Fruit fly (Drosophila melanogaster) Kc167 (cell line): ENCODE data around the gene CG13054.

Experiments used
- Myc ChIP-seq: fragments of >200 bp; optimal IDR thresholded peaks from 2 replicates; lab custom pipeline; 2017; ENCODE audit warnings: missing external identifiers
- Sin3A ChIP-seq: fragments of >200 bp; optimal IDR thresholded peaks from 2 replicates; lab custom pipeline; 2018; ENCODE audit warnings: missing external identifiers
- h ChIP-seq: fragments of >200 bp; optimal IDR thresholded peaks from 3 replicates; lab custom pipeline; 2018; ENCODE audit warnings: missing external identifiers
- insv ChIP-seq: fragments of >200 bp; optimal IDR thresholded peaks from 3 replicates; lab custom pipeline; 2018; ENCODE audit warnings: missing external identifiers
- psq ChIP-seq: fragments of >200 bp; optimal IDR thresholded peaks from 2 replicates; lab custom pipeline; 2017; ENCODE audit warnings: missing external identifiers
- ttk ChIP-seq: sonication (Bioruptor generic); optimal IDR thresholded peaks from 2 replicates; lab custom pipeline; 2017; ENCODE audit warnings: missing external identifiers

The CG13054 gene

DNA sequence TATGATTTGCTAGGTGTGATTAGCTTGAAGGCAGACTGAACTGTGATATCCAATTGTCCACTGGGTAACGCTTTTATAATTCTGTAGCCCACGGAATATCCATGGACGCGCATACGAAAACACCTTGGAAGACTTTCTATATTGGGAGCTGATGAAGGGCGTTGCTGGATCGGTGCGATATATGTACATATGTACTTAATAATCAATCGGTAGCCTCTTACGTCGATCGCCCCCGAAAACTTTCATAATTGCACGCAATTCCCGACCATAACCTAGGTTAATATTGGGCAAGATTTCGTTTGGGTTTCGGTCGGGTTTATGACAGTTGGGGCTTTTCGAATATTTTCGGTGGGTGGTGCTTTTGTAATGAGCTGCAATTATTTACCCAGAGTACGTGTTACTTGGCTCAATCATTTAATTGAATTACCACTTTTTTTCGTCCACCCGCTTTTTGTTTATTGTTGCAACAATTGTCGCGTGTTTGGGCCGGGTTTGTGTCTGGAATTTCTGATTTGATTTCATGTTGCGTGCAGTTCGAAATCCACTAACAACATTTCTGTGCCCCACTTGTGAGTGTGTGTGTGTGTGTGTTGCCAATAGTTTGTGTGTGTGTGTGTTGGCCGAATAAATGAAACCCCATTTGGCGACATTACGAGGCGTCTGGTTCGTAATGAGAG, 25.0 kb upstream of the CG13054 start, which contains the start of gene CG13049:
CG13049 (minus strand) TSS at position 51 of the 677 bp plus-strand sequence.
- TF ChIP-seq psq, result no peak

dm6 chr3L:16279987-16280454, 23.0 kb upstream of the CG13054 start, which contains the start of gene CG13064:
Gene CG13064 (plus strand): TSS chr3L:16280404.
- no peak for TF ChIP-seq insv
- TF ChIP-seq Myc (lab: Kevin White, UChicago), result no peak
- no peak for TF ChIP-seq ttk (lab: Kevin White, UChicago)

- TF ChIP-seq psq (no peak), h (no peak)
These were observed 22.2 kb upstream of the CG13054 start, which contains the start of gene CG13050 for dm6 chr3L:16279171-16279570. Gene CG13050 (minus strand): TSS chr3L:16279271.

- TF ChIP-seq Sin3A (no peak), Myc (lab: Kevin White, UChicago) (no peak), ttk (lab: Kevin White, UChicago) (no peak), psq (no peak), insv (no peak), h (no peak)
These were observed 20.1 kb upstream of the CG13054 start, which contains the start of gene CG13065 for dm6 chr3L:16277135-16277534. Gene CG13065 (plus strand): TSS chr3L:16277435.

- TF ChIP-seq psq, result no peak
- no peak for TF ChIP-seq insv
- no peak for TF ChIP-seq Myc (lab: Kevin White, UChicago)
- TF ChIP-seq h, result no peak
These were observed 18.5 kb upstream of the CG13054 start for dm6 chr3L:16275391-16276017.

DNA sequence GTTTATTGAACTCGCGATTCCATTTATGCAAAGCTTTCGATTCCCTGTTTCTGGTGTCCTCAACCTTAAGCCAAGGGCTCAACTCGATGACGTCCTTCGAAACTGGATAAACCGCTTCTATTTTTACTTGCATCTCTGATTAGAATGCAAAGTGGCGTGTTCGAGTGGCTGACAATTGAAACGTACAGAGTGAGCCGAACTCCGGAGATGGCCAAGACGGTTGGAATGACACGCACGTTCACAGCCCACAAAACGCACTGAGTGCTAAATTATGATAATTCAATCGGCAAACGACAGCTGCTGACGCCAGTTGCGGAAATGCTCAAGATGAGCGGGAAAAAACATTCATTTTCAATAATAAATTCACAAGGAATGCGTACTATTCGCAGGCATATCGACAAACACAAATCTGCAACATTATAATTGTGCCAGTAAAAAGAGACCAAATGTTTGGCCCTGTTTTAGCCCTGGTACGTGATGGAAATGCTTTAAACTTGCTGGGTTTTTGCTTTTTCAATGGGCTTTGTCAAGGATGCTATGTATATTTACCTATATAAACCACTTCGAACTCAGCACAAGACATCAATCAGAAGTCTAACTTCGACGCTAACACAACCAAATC, 15.5 kb upstream of the CG13054 start, which contains the start of gene CG13066:
CG13066 (plus strand) TSS at position 572 of the 622 bp plus-strand sequence.
- TF ChIP-seq Sin3A (no peak), ttk (lab: Kevin White, UChicago) (no peak), insv (no peak), psq (no peak)

DNA sequence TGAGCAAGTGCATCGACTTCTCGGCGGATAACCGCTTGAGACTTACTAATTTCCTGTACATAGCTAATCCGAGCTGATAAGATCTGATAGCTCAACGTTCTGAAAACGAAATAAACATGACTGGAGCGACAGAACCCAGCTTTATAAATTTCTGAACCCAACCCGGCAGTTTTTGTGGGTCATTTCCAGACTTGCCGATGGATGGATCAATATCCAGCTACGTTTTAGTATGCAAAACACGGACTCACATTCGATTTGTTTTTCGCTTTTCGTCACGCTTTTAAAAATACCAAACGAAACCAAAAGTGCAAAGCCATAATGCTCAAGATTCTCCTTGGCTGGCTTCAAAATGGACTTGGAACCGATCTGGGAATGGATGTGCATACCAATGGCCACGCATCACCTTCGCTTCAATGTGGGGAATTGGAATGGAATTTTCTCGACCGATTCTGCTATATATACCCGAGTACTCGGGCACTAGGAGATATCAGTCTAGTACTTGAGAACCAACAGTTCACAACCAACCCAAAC, 13.9 kb upstream of the CG13054 start, which contains the start of the genes CG34248 and CG13067:
CG34248 (minus strand) TSS at position 101 of the 531 bp plus-strand sequence.
CG13067 (plus strand) TSS at position 481 of the 531 bp plus-strand sequence.
- TF ChIP-seq h, result no peak
- TF ChIP-seq Myc (lab: Kevin White, UChicago), result no peak
- no peak for TF ChIP-seq ttk (lab: Kevin White, UChicago)
- TF ChIP-seq Sin3A, result no peak
- no peak for TF ChIP-seq insv
- TF ChIP-seq psq, result no peak

- no peak for TF ChIP-seq Sin3A
- no peak for TF ChIP-seq ttk (lab: Kevin White, UChicago)
- TF ChIP-seq insv, result no peak
- no peak for TF ChIP-seq psq
- no peak for TF ChIP-seq Myc (lab: Kevin White, UChicago)
- TF ChIP-seq h, result no peak
These were observed 12.1 kb upstream of the CG13054 start, which contains the start of gene CG13068 for dm6 chr3L:16269092-16269491. Gene CG13068 (plus strand): TSS chr3L:16269392.

DNA sequence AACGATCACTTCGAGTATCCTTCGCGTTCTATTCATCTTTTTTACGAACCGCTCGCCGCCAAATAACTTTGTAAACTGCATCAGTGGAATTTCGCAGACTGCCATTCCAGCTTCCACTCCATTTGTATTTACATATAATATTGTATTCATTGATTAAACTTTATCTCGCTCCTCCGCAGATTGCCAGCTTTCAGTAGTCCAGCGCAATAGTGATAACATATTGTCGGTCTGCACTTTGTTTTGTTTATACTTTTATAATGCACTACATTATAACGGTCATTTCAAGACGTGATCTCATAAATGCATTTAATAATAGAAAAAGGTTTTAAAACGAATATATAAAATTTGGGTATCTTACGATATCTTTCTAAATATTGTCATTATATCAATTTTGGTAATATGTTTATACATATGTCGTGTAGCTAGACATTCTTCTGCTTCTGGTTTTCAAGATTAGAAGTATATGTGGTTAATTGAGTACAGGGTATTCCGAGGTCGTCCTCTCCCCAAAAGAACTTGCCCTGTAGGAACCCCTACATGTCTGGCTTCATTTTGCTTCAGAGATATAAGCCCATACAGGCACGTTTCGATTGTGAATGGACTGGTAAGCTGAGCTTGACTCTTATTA, 11.2 kb upstream of the CG13054 start, which contains the start of gene CG4950:
CG4950 (minus strand) TSS at position 51 of the 628 bp plus-strand sequence.
- no peak for TF ChIP-seq Myc (lab: Kevin White, UChicago)
- TF ChIP-seq h, result no peak
- TF ChIP-seq insv, result no peak
- no peak for TF ChIP-seq psq
- no peak for TF ChIP-seq Sin3A
- no peak for TF ChIP-seq ttk (lab: Kevin White, UChicago)

- TF ChIP-seq h (no peak), Myc (lab: Kevin White, UChicago) (no peak), ttk (lab: Kevin White, UChicago) (no peak), Sin3A (no peak), insv (no peak), psq (no peak)
These were observed 8.0 kb upstream of the CG13054 start, which contains the start of the genes CG13051 and CG13069 for dm6 chr3L:16265000-16265399. Gene CG13051 (minus strand): TSS chr3L:16265100. Gene CG13069 (plus strand): TSS chr3L:16265385.

DNA sequence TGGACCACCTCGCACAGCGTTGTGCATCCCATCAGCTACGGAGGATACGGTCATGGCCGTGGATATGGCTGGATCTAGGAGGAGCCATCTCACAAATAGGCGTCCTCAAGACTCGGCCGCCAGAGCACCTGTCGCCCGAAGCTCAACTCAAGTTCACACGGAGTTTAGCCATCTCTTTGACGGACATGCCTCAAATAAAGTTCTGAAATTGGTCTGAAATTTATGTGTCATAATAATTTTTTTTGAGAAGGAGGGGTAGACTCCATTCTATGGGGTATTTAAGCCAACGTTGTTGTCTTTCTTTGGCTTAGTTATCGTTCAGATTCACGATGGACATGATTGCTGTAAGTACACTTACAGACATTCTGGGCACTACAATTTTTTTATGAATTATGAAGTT, 6.1 kb upstream of the CG13054 start, which contains the start of gene CG13070:
CG13070 (plus strand) TSS at position 301 of the 400 bp plus-strand sequence.
- no peak for TF ChIP-seq h
- TF ChIP-seq Sin3A, result no peak
- TF ChIP-seq psq, result no peak
- TF ChIP-seq Myc (lab: Kevin White, UChicago), result no peak

- TF ChIP-seq h, result no peak
- TF ChIP-seq Myc (lab: Kevin White, UChicago), result no peak
- no peak for TF ChIP-seq Sin3A
- TF ChIP-seq ttk (lab: Kevin White, UChicago), result no peak
- no peak for TF ChIP-seq insv
- no peak for TF ChIP-seq psq
These were observed 5.4 kb upstream of the CG13054 start, which contains the start of gene CG13071 for dm6 chr3L:16262440-16262839. Gene CG13071 (plus strand): TSS chr3L:16262740.
